Fruit fly (Drosophila melanogaster) whole organism, embryonic: ENCODE data around the gene CG4607.

ENCODE experiments used
- Abd-B ChIP-seq: fragments of 200-800 bp; sonication (Bioruptor generic); optimal IDR thresholded peaks from 2 replicates; lab custom pipeline; 2018; ENCODE audit warnings: missing biosample characterization, mild to moderate bottlenecking, missing genetic modification characterization, moderate library complexity
- Aef1 ChIP-seq: fragments of 200-800 bp; sonication (Bioruptor generic); IDR thresholded peaks from 3 replicates; pipeline ENCODE4 v1.3.6; 2022; ENCODE audit warnings: missing biosample characterization, missing genetic modification characterization
- CG11456 ChIP-seq: fragments of 200-800 bp; sonication (Bioruptor generic); IDR thresholded peaks from 3 replicates; pipeline ENCODE4 v1.3.6; 2022; ENCODE audit warnings: missing biosample characterization, missing genetic modification characterization
- CG11504 ChIP-seq: fragments of 200-800 bp; sonication (Bioruptor generic); optimal IDR thresholded peaks from 3 replicates; lab custom pipeline; 2019; ENCODE audit warnings: missing biosample characterization, mild to moderate bottlenecking, missing genetic modification characterization, moderate library complexity
- CG12071 ChIP-seq: fragments of 200-800 bp; sonication (Bioruptor generic); optimal IDR thresholded peaks from 3 replicates; lab custom pipeline; 2018; ENCODE audit warnings: missing biosample characterization, mild to moderate bottlenecking, missing genetic modification characterization
- CG1603 ChIP-seq: fragments of 200-800 bp; sonication (Bioruptor generic); optimal IDR thresholded peaks from 2 replicates; lab custom pipeline; 2019; ENCODE audit warnings: missing biosample characterization, mild to moderate bottlenecking, missing genetic modification characterization, moderate library complexity
- CG16779 ChIP-seq: fragments of 200-800 bp; sonication (Bioruptor generic); IDR thresholded peaks from 2 replicates; pipeline ENCODE4 v1.3.6; 2022; ENCODE audit warnings: missing biosample characterization, missing genetic modification characterization
- CG16863 ChIP-seq: fragments of 200-800 bp; sonication (Bioruptor generic); optimal IDR thresholded peaks from 3 replicates; lab custom pipeline; 2016; ENCODE audit warnings: missing biosample characterization, missing genetic modification characterization
- CG18262 ChIP-seq: fragments of 200-800 bp; optimal IDR thresholded peaks from 3 replicates; lab custom pipeline; 2019; ENCODE audit warnings: missing biosample characterization, mild to moderate bottlenecking, missing genetic modification characterization, moderate library complexity
- CG18599 ChIP-seq: fragments of 200-800 bp; sonication (Bioruptor generic); optimal IDR thresholded peaks from 3 replicates; lab custom pipeline; 2017; ENCODE audit warnings: missing biosample characterization, missing genetic modification characterization, mild to moderate bottlenecking, moderate library complexity, missing genetic modification reagents
- CG2116 ChIP-seq: fragments of 200-800 bp; sonication (Bioruptor generic); optimal IDR thresholded peaks from 3 replicates; lab custom pipeline; 2018; ENCODE audit warnings: missing biosample characterization, mild to moderate bottlenecking, missing genetic modification characterization
- CG2678 ChIP-seq: fragments of 200-800 bp; sonication (Bioruptor generic); optimal IDR thresholded peaks from 3 replicates; lab custom pipeline; 2019; ENCODE audit warnings: missing biosample characterization, mild to moderate bottlenecking, missing genetic modification characterization, moderate library complexity
- CG3407 ChIP-seq: fragments of 200-800 bp; sonication (Bioruptor generic); optimal IDR thresholded peaks from 2 replicates; lab custom pipeline; 2018; ENCODE audit warnings: missing biosample characterization, mild to moderate bottlenecking, missing genetic modification characterization
- CG4730 ChIP-seq: fragments of 200-800 bp; sonication (Bioruptor generic); IDR thresholded peaks from 2 replicates; pipeline ENCODE4 v1.3.6; 2022; ENCODE audit warnings: missing biosample characterization, missing genetic modification characterization
- CG4820 ChIP-seq: fragments of 200-800 bp; sonication (Bioruptor generic); optimal IDR thresholded peaks from 3 replicates; lab custom pipeline; 2016; ENCODE audit warnings: missing biosample characterization, missing genetic modification characterization
- CG6654 ChIP-seq: fragments of 200-800 bp; sonication (Bioruptor generic); optimal IDR thresholded peaks from 2 replicates; lab custom pipeline; 2017; ENCODE audit warnings: missing biosample characterization, mild to moderate bottlenecking, missing genetic modification characterization
- CG7271 ChIP-seq: fragments of 200-800 bp; sonication (Bioruptor generic); optimal IDR thresholded peaks from 2 replicates; lab custom pipeline; 2018; ENCODE audit warnings: missing biosample characterization, mild to moderate bottlenecking, missing genetic modification characterization, moderate library complexity
- CG8290 ChIP-seq, 3 experiments: fragments of 200-800 bp; sonication (Bioruptor generic); optimal IDR thresholded peaks; 2 replicates each; lab custom pipeline; 2016 to 2019; ENCODE audit warnings: missing biosample characterization in 3 of 3, missing genetic modification characterization in 3 of 3, mild to moderate bottlenecking in 2 of 3, moderate library complexity in 1 of 3
- CG8388 ChIP-seq: fragments of 200-800 bp; sonication (Bioruptor generic); optimal IDR thresholded peaks from 2 replicates; lab custom pipeline; 2019; ENCODE audit warnings: missing biosample characterization, mild to moderate bottlenecking, missing genetic modification characterization, moderate library complexity
- Dek ChIP-seq: fragments of 200-800 bp; sonication (Bioruptor generic); optimal IDR thresholded peaks from 3 replicates; lab custom pipeline; 2019; ENCODE audit warnings: missing biosample characterization, mild to moderate bottlenecking, missing genetic modification characterization, moderate library complexity
- Ets65A ChIP-seq: fragments of 200-800 bp; sonication (Bioruptor generic); peaks from one replicate; lab custom pipeline; 2016; ENCODE audit warnings: missing biosample characterization, missing genetic modification characterization
- Fer1 ChIP-seq: fragments of 200-800 bp; sonication (Bioruptor generic); optimal IDR thresholded peaks from 2 replicates; lab custom pipeline; 2017; ENCODE audit warnings: missing biosample characterization, mild to moderate bottlenecking, missing genetic modification characterization
- Hand ChIP-seq: fragments of 200-800 bp; sonication (Bioruptor generic); optimal IDR thresholded peaks from 2 replicates; lab custom pipeline; 2017; ENCODE audit warnings: mild to moderate bottlenecking, missing biosample characterization, missing genetic modification reagents, missing genetic modification characterization
- Hr51 ChIP-seq, 2 experiments: fragments of 200-800 bp; sonication (Bioruptor generic); optimal IDR thresholded peaks; 2 replicates in 1 of 2; 3 replicates in 1 of 2; lab custom pipeline; 2016 to 2018; ENCODE audit warnings: missing biosample characterization in 2 of 2, missing genetic modification characterization in 2 of 2, mild to moderate bottlenecking in 1 of 2, moderate library complexity in 1 of 2
- Lpt ChIP-seq: fragments of >200 bp; optimal IDR thresholded peaks from 2 replicates; lab custom pipeline; 2018; ENCODE audit warnings: missing biosample characterization, missing genetic modification characterization
- Med ChIP-seq: fragments of 200-800 bp; sonication (Bioruptor generic); peaks from one replicate; lab custom pipeline; 2016; ENCODE audit warnings: missing biosample characterization, missing genetic modification characterization, mild to moderate bottlenecking, inconsistent platforms, moderate library complexity
- Pdp1 ChIP-seq, 2 experiments: fragments of 200-800 bp; sonication (Bioruptor generic); optimal IDR thresholded peaks; 3 replicates each; lab custom pipeline; 2016; ENCODE audit warnings: missing biosample characterization in 2 of 2, missing genetic modification characterization in 2 of 2, mild to moderate bottlenecking in 1 of 2, moderate library complexity in 1 of 2
- Ptx1 ChIP-seq: fragments of 200-800 bp; sonication (Bioruptor generic); IDR thresholded peaks from 2 replicates; pipeline ENCODE4 v1.3.6; 2022; ENCODE audit warnings: missing biosample characterization, missing genetic modification characterization
- Ssrp ChIP-seq: fragments of 200-800 bp; sonication (Bioruptor generic); optimal IDR thresholded peaks from 2 replicates; lab custom pipeline; 2018; ENCODE audit warnings: missing biosample characterization, mild to moderate bottlenecking, missing genetic modification characterization, moderate library complexity
- ab ChIP-seq: fragments of 200-800 bp; sonication (Bioruptor generic); optimal IDR thresholded peaks from 2 replicates; lab custom pipeline; 2016; ENCODE audit warnings: missing biosample characterization, missing genetic modification characterization
- ash1 ChIP-seq: fragments of 200-800 bp; sonication (Bioruptor generic); optimal IDR thresholded peaks from 2 replicates; lab custom pipeline; 2018; ENCODE audit warnings: missing biosample characterization, mild to moderate bottlenecking, missing genetic modification characterization
- bbx ChIP-seq: fragments of 200-800 bp; sonication (Bioruptor generic); IDR thresholded peaks from 2 replicates; pipeline ENCODE4 v1.3.6; 2022; ENCODE audit warnings: missing biosample characterization, missing genetic modification characterization; ENCODE audit not compliant: partially characterized antibody
- dmrt11E ChIP-seq: fragments of 200-800 bp; sonication (Bioruptor generic); optimal IDR thresholded peaks from 3 replicates; lab custom pipeline; 2018; ENCODE audit warnings: missing biosample characterization, mild to moderate bottlenecking, missing genetic modification characterization, moderate library complexity
- kni ChIP-seq: fragments of 200-800 bp; sonication (Bioruptor generic); optimal IDR thresholded peaks from 3 replicates; lab custom pipeline; 2017; ENCODE audit warnings: mild to moderate bottlenecking, missing biosample characterization, missing genetic modification reagents, missing genetic modification characterization
- lab ChIP-seq: fragments of 200-800 bp; sonication (Bioruptor generic); optimal IDR thresholded peaks from 3 replicates; lab custom pipeline; 2017; ENCODE audit warnings: missing biosample characterization, missing genetic modification characterization, mild to moderate bottlenecking, moderate library complexity, missing genetic modification reagents
- lola ChIP-seq, 3 experiments: fragments of >200 bp in 2 of 3; fragments of 200-800 bp in 1 of 3; sonication (Bioruptor generic) in 1 of 3; optimal IDR thresholded peaks; 2 replicates each; lab custom pipeline; 2017 to 2019; ENCODE audit warnings: missing biosample characterization in 3 of 3, missing genetic modification characterization in 3 of 3, mild to moderate bottlenecking in 1 of 3, moderate library complexity in 1 of 3
- mld ChIP-seq: fragments of 200-800 bp; sonication (Bioruptor generic); IDR thresholded peaks from 3 replicates; pipeline ENCODE4 v1.3.6; 2022; ENCODE audit warnings: missing biosample characterization, missing genetic modification characterization; ENCODE audit not compliant: partially characterized antibody
- oc ChIP-seq: fragments of 200-800 bp; sonication (Bioruptor generic); optimal IDR thresholded peaks from 2 replicates; lab custom pipeline; 2018; ENCODE audit warnings: missing biosample characterization, mild to moderate bottlenecking, missing genetic modification characterization, moderate library complexity
- p53 ChIP-seq: fragments of 200-800 bp; sonication (Bioruptor generic); optimal IDR thresholded peaks from 2 replicates; lab custom pipeline; 2016; ENCODE audit warnings: missing biosample characterization, missing genetic modification characterization
- phol ChIP-seq: fragments of 200-800 bp; sonication (Bioruptor generic); optimal IDR thresholded peaks from 3 replicates; lab custom pipeline; 2018; ENCODE audit warnings: missing biosample characterization, mild to moderate bottlenecking, missing genetic modification characterization, moderate library complexity
- pita ChIP-seq: fragments of 200-800 bp; sonication (Bioruptor generic); optimal IDR thresholded peaks from 2 replicates; lab custom pipeline; 2017; ENCODE audit warnings: missing biosample characterization, mild to moderate bottlenecking, missing genetic modification characterization
- prd ChIP-seq, 3 experiments: fragments of >200 bp in 2 of 3; fragments of 200-800 bp in 1 of 3; sonication (Bioruptor generic) in 1 of 3; optimal IDR thresholded peaks in 2 of 3; IDR thresholded peaks in 1 of 3; 2 replicates in 2 of 3; 3 replicates in 1 of 3; pipeline versions ENCODE4 v1.3.6 to Lab custom; 2017 to 2022; ENCODE audit warnings: missing biosample characterization in 1 of 3, missing genetic modification characterization in 1 of 3
- psq ChIP-seq: fragments of 200-800 bp; sonication (Bioruptor generic); optimal IDR thresholded peaks from 2 replicates; lab custom pipeline; 2017; ENCODE audit warnings: missing biosample characterization, missing genetic modification characterization
- run ChIP-seq: fragments of 200-800 bp; sonication (Bioruptor generic); optimal IDR thresholded peaks from 3 replicates; lab custom pipeline; 2018; ENCODE audit warnings: missing biosample characterization, mild to moderate bottlenecking, missing genetic modification characterization
- shn ChIP-seq: fragments of 200-800 bp; sonication (Bioruptor generic); optimal IDR thresholded peaks from 3 replicates; lab custom pipeline; 2016; ENCODE audit warnings: missing biosample characterization, missing genetic modification characterization
- tin ChIP-seq: fragments of 200-800 bp; sonication (Bioruptor generic); optimal IDR thresholded peaks from 3 replicates; lab custom pipeline; 2016; ENCODE audit warnings: missing biosample characterization, missing genetic modification characterization
- tll ChIP-seq, 2 experiments: fragments of 200-800 bp in 1 of 2; fragments of >200 bp in 1 of 2; sonication (Bioruptor generic) in 1 of 2; optimal IDR thresholded peaks; 2 replicates each; lab custom pipeline; 2017 to 2019; ENCODE audit warnings: missing biosample characterization in 2 of 2, missing genetic modification characterization in 2 of 2, mild to moderate bottlenecking in 1 of 2, moderate library complexity in 1 of 2
- vvl ChIP-seq: fragments of 200-800 bp; sonication (Bioruptor generic); IDR thresholded peaks from 2 replicates; pipeline ENCODE4 v1.3.6; 2022; ENCODE audit warnings: missing biosample characterization, missing genetic modification characterization
- zf30C ChIP-seq: fragments of 200-800 bp; sonication (Bioruptor generic); optimal IDR thresholded peaks from 3 replicates; lab custom pipeline; 2018; ENCODE audit warnings: missing biosample characterization, mild to moderate bottlenecking, missing genetic modification characterization

Gene CG4607

dm6 chrX:7063563-7063962 lies 5.7 kb upstream of the CG4607 start (continued):
- TF ChIP-seq CG18262 (no peak), ash1 (GFP tag; lab: Kevin White, UChicago) (no peak), Lpt (GFP tag; lab: Kevin White, UChicago) (no peak), tll (GFP tag; optimal IDR thresholded peaks at IDR 0.05; lab: Kevin White, UChicago) (no peak), Ptx1 (GFP tag; lab: Robert Waterston, UW) (0 out of 2 replicates have a peak, but pooled peaks have one; percentile 7), bbx (GFP tag; lab: Robert Waterston, UW) (no peak), CG8388 (GFP tag; lab: Kevin White, UChicago) (no peak), kni (GFP tag; lab: Kevin White, UChicago) (no peak), CG11504 (peak; percentile 15), Hr51 (GFP tag; optimal IDR thresholded peaks at IDR 0.05; lab: Kevin White, UChicago) (no peak), CG16779 (GFP tag; lab: Robert Waterston, UW) (no peak), lab (GFP tag; lab: Kevin White, UChicago) (peak; percentile 26), CG4730 (GFP tag; lab: Robert Waterston, UW) (no peak), Hand (GFP tag; lab: Kevin White, UChicago) (peak; percentile 3), Ets65A (GFP tag; lab: Kevin White, UChicago) (peak; percentile 80), CG1603 (peak; percentile 18), prd (optimal IDR thresholded peaks at IDR 0.05; lab: Kevin White, UChicago) (no peak), prd (GFP tag; IDR thresholded peaks at IDR 0.05; lab: Robert Waterston, UW) (no peak), CG8290 (GFP tag; optimal IDR thresholded peaks at IDR 0.05; lab: Kevin White, UChicago) (no peak), CG8290 (tag; optimal IDR thresholded peaks at IDR 0.05; lab: Kevin White, UChicago) (peak in 1 of 2 experiments; percentile 32), lola (GFP tag; optimal IDR thresholded peaks at IDR 0.05; lab: Kevin White, UChicago) (no peak), CG12071 (no peak), Fer1 (GFP tag; lab: Kevin White, UChicago) (no peak), CG2116 (GFP tag; lab: Kevin White, UChicago) (no peak), CG16863 (no peak), pita (no peak), p53 (GFP tag; lab: Kevin White, UChicago) (no peak), Med (GFP tag; lab: Kevin White, UChicago) (peak; percentile 67), phol (tag; lab: Kevin White, UChicago) (no peak), CG6654 (no peak), psq (GFP tag; lab: Kevin White, UChicago) (no peak), CG7271 (tag; lab: Kevin White, UChicago) (no peak), Aef1 (GFP tag; lab: Robert Waterston, UW) (no peak), Abd-B (GFP tag; lab: Kevin White, UChicago) (no peak), CG3407 (GFP tag; lab: Kevin White, UChicago) (no peak), run (tag; lab: Kevin White, UChicago) (no peak), Ssrp (tag; lab: Kevin White, UChicago) (no peak), CG2678 (peak; percentile 8), vvl (GFP tag; lab: Robert Waterston, UW) (no peak), Dek (tag; lab: Kevin White, UChicago) (no peak), tin (GFP tag; lab: Kevin White, UChicago) (no peak), shn (GFP tag; lab: Kevin White, UChicago) (no peak), oc (no peak), CG18599 (GFP tag; lab: Kevin White, UChicago) (peak; percentile 18), CG4820 (GFP tag; lab: Kevin White, UChicago) (no peak), dmrt11E (tag; lab: Kevin White, UChicago) (no peak), Pdp1 (GFP tag; optimal IDR thresholded peaks at IDR 0.05; lab: Kevin White, UChicago) (no peak), CG11456 (no peak), mld (no peak), zf30C (GFP tag; lab: Kevin White, UChicago) (no peak), ab (GFP tag; lab: Kevin White, UChicago) (no peak)
